Fruit fly (Drosophila melanogaster) whole organism, embryonic: ENCODE results near the gene CG14082.

Experiments used
- Ada2b ChIP-seq: fragments of 200-800 bp; sonication (Bioruptor generic); IDR thresholded peaks from 2 replicates; pipeline ENCODE4 v1.3.6; 2022; ENCODE audit warnings: missing biosample characterization, missing genetic modification characterization
- Aef1 ChIP-seq: fragments of 200-800 bp; sonication (Bioruptor generic); IDR thresholded peaks from 3 replicates; pipeline ENCODE4 v1.3.6; 2022; ENCODE audit warnings: missing biosample characterization, missing genetic modification characterization
- Awh ChIP-seq: fragments of 200-800 bp; sonication (Bioruptor generic); IDR thresholded peaks from 2 replicates; pipeline ENCODE4, ENCODE4 v1.3.6; 2022; ENCODE audit warnings: missing biosample characterization, missing genetic modification characterization
- BtbVII ChIP-seq: fragments of 200-800 bp; sonication (Bioruptor generic); optimal IDR thresholded peaks from 3 replicates; lab custom pipeline; 2017; ENCODE audit warnings: missing biosample characterization, mild to moderate bottlenecking, missing genetic modification characterization
- CG10267 ChIP-seq: fragments of 200-800 bp; sonication (Bioruptor generic); optimal IDR thresholded peaks from 2 replicates; lab custom pipeline; 2018; ENCODE audit warnings: missing biosample characterization, mild to moderate bottlenecking, missing genetic modification characterization, moderate library complexity
- CG10274 ChIP-seq: fragments of 200-800 bp; sonication (Bioruptor generic); optimal IDR thresholded peaks from 3 replicates; lab custom pipeline; 2017; ENCODE audit warnings: missing biosample characterization, mild to moderate bottlenecking, missing genetic modification characterization
- CG10462 ChIP-seq: fragments of 200-800 bp; sonication (Bioruptor generic); optimal IDR thresholded peaks from 2 replicates; lab custom pipeline; 2016; ENCODE audit warnings: missing biosample characterization, missing genetic modification characterization
- CG10959 ChIP-seq: fragments of 200-800 bp; sonication (Bioruptor generic); IDR thresholded peaks from 2 replicates; pipeline ENCODE4 v1.3.6; 2022; ENCODE audit warnings: missing biosample characterization, missing genetic modification characterization
- CG11504 ChIP-seq: fragments of 200-800 bp; sonication (Bioruptor generic); optimal IDR thresholded peaks from 3 replicates; lab custom pipeline; 2019; ENCODE audit warnings: missing biosample characterization, mild to moderate bottlenecking, missing genetic modification characterization, moderate library complexity
- CG12104 ChIP-seq: fragments of 200-800 bp; sonication (Bioruptor generic); optimal IDR thresholded peaks from 3 replicates; lab custom pipeline; 2016; ENCODE audit warnings: missing biosample characterization, missing genetic modification characterization
- CG12155 ChIP-seq: fragments of 200-800 bp; sonication (Bioruptor generic); optimal IDR thresholded peaks from 3 replicates; lab custom pipeline; 2016; ENCODE audit warnings: missing biosample characterization, missing genetic modification characterization
- CG14014 ChIP-seq: fragments of 200-800 bp; sonication (Bioruptor generic); IDR thresholded peaks from 2 replicates; pipeline ENCODE4 v1.3.6; 2022; ENCODE audit warnings: missing biosample characterization, missing genetic modification characterization
- CG14710 ChIP-seq: fragments of 200-800 bp; sonication (Bioruptor generic); optimal IDR thresholded peaks from 3 replicates; lab custom pipeline; 2019; ENCODE audit warnings: missing biosample characterization, mild to moderate bottlenecking, missing genetic modification characterization, moderate library complexity
- CG1529 ChIP-seq: fragments of 200-800 bp; sonication (Bioruptor generic); optimal IDR thresholded peaks from 3 replicates; lab custom pipeline; 2018; ENCODE audit warnings: missing biosample characterization, missing genetic modification characterization
- CG1603 ChIP-seq: fragments of 200-800 bp; sonication (Bioruptor generic); optimal IDR thresholded peaks from 2 replicates; lab custom pipeline; 2019; ENCODE audit warnings: missing biosample characterization, mild to moderate bottlenecking, missing genetic modification characterization, moderate library complexity
- CG18262 ChIP-seq: fragments of 200-800 bp; optimal IDR thresholded peaks from 3 replicates; lab custom pipeline; 2019; ENCODE audit warnings: missing biosample characterization, mild to moderate bottlenecking, missing genetic modification characterization, moderate library complexity
- CG2199 ChIP-seq: fragments of 200-800 bp; sonication (Bioruptor generic); IDR thresholded peaks from 3 replicates; pipeline ENCODE4 v1.3.6; 2022; ENCODE audit warnings: missing biosample characterization, missing genetic modification characterization
- CG32767 ChIP-seq: fragments of 200-800 bp; sonication (Bioruptor generic); IDR thresholded peaks from 2 replicates; pipeline ENCODE4 v1.3.6; 2022; ENCODE audit warnings: missing biosample characterization, missing genetic modification characterization
- CG3995 ChIP-seq: fragments of 200-800 bp; sonication (Bioruptor generic); optimal IDR thresholded peaks from 3 replicates; lab custom pipeline; 2016; ENCODE audit warnings: missing biosample characterization, missing genetic modification characterization
- CG4424 ChIP-seq: fragments of 200-800 bp; sonication (Bioruptor generic); optimal IDR thresholded peaks from 3 replicates; lab custom pipeline; 2016; ENCODE audit warnings: missing biosample characterization, missing genetic modification characterization
- CG7839 ChIP-seq: fragments of 200-800 bp; sonication (Bioruptor generic); optimal IDR thresholded peaks from 3 replicates; lab custom pipeline; 2018; ENCODE audit warnings: missing biosample characterization, mild to moderate bottlenecking, missing genetic modification characterization, moderate library complexity
- CG9932 ChIP-seq: fragments of 200-800 bp; sonication (Bioruptor generic); IDR thresholded peaks from 2 replicates; pipeline ENCODE4 v1.3.6; 2022; ENCODE audit warnings: missing biosample characterization, missing genetic modification characterization
- Camta ChIP-seq: fragments of 200-800 bp; sonication (Bioruptor generic); optimal IDR thresholded peaks from 2 replicates; lab custom pipeline; 2016; ENCODE audit warnings: missing biosample characterization, missing genetic modification characterization
- D19B ChIP-seq: fragments of 200-800 bp; sonication (Bioruptor generic); optimal IDR thresholded peaks from 2 replicates; lab custom pipeline; 2017; ENCODE audit warnings: missing biosample characterization, mild to moderate bottlenecking, missing genetic modification characterization
- Ets65A ChIP-seq: fragments of 200-800 bp; sonication (Bioruptor generic); peaks from one replicate; lab custom pipeline; 2016; ENCODE audit warnings: missing biosample characterization, missing genetic modification characterization
- GATAe ChIP-seq: fragments of 200-800 bp; sonication (Bioruptor generic); conservative IDR thresholded peaks from 2 replicates; pipeline ENCODE4 v1.3.6; 2022; ENCODE audit warnings: missing biosample characterization, missing genetic modification characterization
- H2.0 ChIP-seq: fragments of 200-800 bp; sonication (Bioruptor generic); IDR thresholded peaks from 2 replicates; pipeline ENCODE4 v1.3.6; 2022; ENCODE audit warnings: missing biosample characterization, missing genetic modification characterization
- HLHmδ ChIP-seq: fragments of 200-800 bp; sonication (Bioruptor generic); optimal IDR thresholded peaks from 2 replicates; lab custom pipeline; 2018; ENCODE audit warnings: missing biosample characterization, mild to moderate bottlenecking, missing genetic modification characterization, moderate library complexity
- Lhr ChIP-seq: fragments of 200-800 bp; sonication (Bioruptor generic); optimal IDR thresholded peaks from 3 replicates; lab custom pipeline; 2017; ENCODE audit warnings: mild to moderate bottlenecking, missing biosample characterization, missing genetic modification reagents, missing genetic modification characterization
- PHDP ChIP-seq: fragments of 200-800 bp; sonication (Bioruptor generic); optimal IDR thresholded peaks from 3 replicates; lab custom pipeline; 2018; ENCODE audit warnings: missing biosample characterization, mild to moderate bottlenecking, missing genetic modification characterization, moderate library complexity
- Pdp1 ChIP-seq, 2 experiments: fragments of 200-800 bp; sonication (Bioruptor generic); optimal IDR thresholded peaks; 3 replicates each; lab custom pipeline; 2016; ENCODE audit warnings: missing biosample characterization in 2 of 2, missing genetic modification characterization in 2 of 2, mild to moderate bottlenecking in 1 of 2, moderate library complexity in 1 of 2
- Sry-β ChIP-seq: fragments of 200-800 bp; sonication (Bioruptor generic); optimal IDR thresholded peaks from 2 replicates; lab custom pipeline; 2018; ENCODE audit warnings: missing biosample characterization, mild to moderate bottlenecking, missing genetic modification characterization, moderate library complexity
- Xrp1 ChIP-seq: fragments of 200-800 bp; sonication (Bioruptor generic); IDR thresholded peaks from 2 replicates; pipeline ENCODE4 v1.3.6; 2022; ENCODE audit warnings: missing biosample characterization, missing genetic modification characterization
- ash1 ChIP-seq: fragments of 200-800 bp; sonication (Bioruptor generic); optimal IDR thresholded peaks from 2 replicates; lab custom pipeline; 2018; ENCODE audit warnings: missing biosample characterization, mild to moderate bottlenecking, missing genetic modification characterization
- br ChIP-seq: fragments of >200 bp; optimal IDR thresholded peaks from 2 replicates; lab custom pipeline; 2017
- chif ChIP-seq, 2 experiments: fragments of 200-800 bp; sonication (Bioruptor generic); optimal IDR thresholded peaks; 3 replicates each; lab custom pipeline; 2016; ENCODE audit warnings: missing biosample characterization in 2 of 2, missing genetic modification characterization in 2 of 2
- dati ChIP-seq: fragments of 200-800 bp; sonication (Bioruptor generic); IDR thresholded peaks from 2 replicates; pipeline ENCODE4 v1.3.6; 2022; ENCODE audit warnings: missing biosample characterization, missing genetic modification characterization
- dmrt99B ChIP-seq: fragments of 200-800 bp; sonication (Bioruptor generic); optimal IDR thresholded peaks from 2 replicates; lab custom pipeline; 2018; ENCODE audit warnings: missing biosample characterization, mild to moderate bottlenecking, missing genetic modification characterization, moderate library complexity
- fd64A ChIP-seq: fragments of 200-800 bp; sonication (Bioruptor generic); optimal IDR thresholded peaks from 3 replicates; lab custom pipeline; 2018; ENCODE audit warnings: missing biosample characterization, mild to moderate bottlenecking, missing genetic modification characterization
- fru ChIP-seq: fragments of >200 bp; optimal IDR thresholded peaks from 2 replicates; lab custom pipeline; 2017
- grau ChIP-seq: fragments of 200-800 bp; optimal IDR thresholded peaks from 3 replicates; lab custom pipeline; 2019; ENCODE audit warnings: missing biosample characterization, mild to moderate bottlenecking, missing genetic modification characterization, moderate library complexity
- otp ChIP-seq: fragments of 200-800 bp; sonication (Bioruptor generic); IDR thresholded peaks from 3 replicates; pipeline ENCODE4, ENCODE4 v1.3.6; 2022; ENCODE audit warnings: missing biosample characterization, missing genetic modification characterization
- pfk ChIP-seq: fragments of 200-800 bp; sonication (Bioruptor generic); optimal IDR thresholded peaks from 2 replicates; lab custom pipeline; 2018; ENCODE audit warnings: missing biosample characterization, mild to moderate bottlenecking, missing genetic modification characterization, moderate library complexity
- phol ChIP-seq: fragments of 200-800 bp; sonication (Bioruptor generic); optimal IDR thresholded peaks from 3 replicates; lab custom pipeline; 2018; ENCODE audit warnings: missing biosample characterization, mild to moderate bottlenecking, missing genetic modification characterization, moderate library complexity
- rib ChIP-seq: fragments of 200-800 bp; sonication (Bioruptor generic); IDR thresholded peaks from 2 replicates; pipeline ENCODE4 v1.3.6; 2022; ENCODE audit warnings: missing biosample characterization, missing genetic modification characterization
- sens ChIP-seq: fragments of 200-800 bp; sonication (Bioruptor generic); peaks from one replicate; lab custom pipeline; 2016; ENCODE audit warnings: missing biosample characterization, missing genetic modification characterization
- sna ChIP-seq: fragments of 200-800 bp; sonication (Bioruptor generic); IDR thresholded peaks from 2 replicates; pipeline ENCODE4 v1.3.6; 2022; ENCODE audit warnings: missing biosample characterization, missing genetic modification characterization; ENCODE audit not compliant: partially characterized antibody
- sob ChIP-seq: fragments of 200-800 bp; sonication (Bioruptor generic); IDR thresholded peaks from 2 replicates; pipeline ENCODE4 v1.3.6; 2022; ENCODE audit warnings: missing biosample characterization, missing genetic modification characterization
- sqz ChIP-seq: fragments of 200-800 bp; sonication (Bioruptor generic); optimal IDR thresholded peaks from 3 replicates; lab custom pipeline; 2018; ENCODE audit warnings: missing biosample characterization, mild to moderate bottlenecking, missing genetic modification characterization
- ssp ChIP-seq: fragments of 200-800 bp; sonication (Bioruptor generic); IDR thresholded peaks from 2 replicates; pipeline ENCODE4 v1.3.6; 2022; ENCODE audit warnings: missing biosample characterization, missing genetic modification characterization
- toy ChIP-seq: fragments of 200-800 bp; sonication (Bioruptor generic); IDR thresholded peaks from 2 replicates; pipeline ENCODE4 v1.3.6; 2022; ENCODE audit warnings: missing biosample characterization, missing genetic modification characterization
- tx ChIP-seq: fragments of 200-800 bp; sonication (Bioruptor generic); optimal IDR thresholded peaks from 2 replicates; lab custom pipeline; 2016; ENCODE audit warnings: missing biosample characterization, missing genetic modification characterization

The CG14082 gene

DNA sequence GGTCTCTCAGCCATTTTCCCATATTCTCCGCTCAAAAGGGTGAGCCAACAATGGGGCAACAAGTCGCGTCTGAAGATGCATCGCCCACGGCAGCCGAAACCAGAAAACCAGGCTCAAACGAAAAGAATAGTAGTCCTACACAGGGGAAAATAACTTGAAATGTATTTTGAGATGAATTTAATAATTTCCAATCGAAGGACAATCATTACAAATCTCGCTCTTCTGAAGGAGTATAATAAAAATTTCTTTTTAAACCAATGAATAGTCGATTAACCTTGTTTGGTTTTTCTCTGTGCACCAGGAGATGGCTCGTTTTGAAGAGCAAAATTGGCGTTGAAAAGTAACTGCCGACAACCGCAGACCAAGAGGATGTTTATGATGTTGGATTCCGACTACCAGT, 21.1 kb upstream of the CG14082 start (continued):
- TF ChIP-seq H2.0 (peak; percentile 31; the same call in 1 of the 2 replicates), BtbVII (no peak), otp (0 out of 3 replicates have a peak, but pooled peaks have one; percentile 39), ash1 (GFP tag; lab: Kevin White, UChicago) (no peak), CG4424 (peak; percentile 30), Aef1 (GFP tag; lab: Robert Waterston, UW) (0 out of 3 replicates have a peak, but pooled peaks have one; percentile 26), CG10267 (tag; lab: Kevin White, UChicago) (peak; percentile 50), pfk (GFP tag; lab: Kevin White, UChicago) (no peak), fd64A (GFP tag; lab: Kevin White, UChicago) (no peak), sob (GFP tag; lab: Robert Waterston, UW) (no peak), CG9932 (no peak), CG12155 (GFP tag; lab: Kevin White, UChicago) (no peak), Lhr (GFP tag; lab: Kevin White, UChicago) (no peak), GATAe (GFP tag; lab: Robert Waterston, UW) (no peak), sna (GFP tag; lab: Robert Waterston, UW) (no peak), tx (GFP tag; lab: Kevin White, UChicago) (no peak), CG7839 (peak; percentile 34), sens (GFP tag; lab: Kevin White, UChicago) (peak; percentile 89), Ets65A (GFP tag; lab: Kevin White, UChicago) (peak; percentile 92), Awh (peak; percentile 58), CG1529 (GFP tag; lab: Kevin White, UChicago) (peak; percentile 6), CG10959 (peak; percentile 36; the same call in 1 of the 2 replicates), CG32767 (GFP tag; lab: Robert Waterston, UW) (no peak), CG2199 (GFP tag; lab: Robert Waterston, UW) (peak; percentile 19; the same call in 1 of the 3 replicates), Camta (GFP tag; lab: Kevin White, UChicago) (peak; percentile 4), br (no peak), phol (tag; lab: Kevin White, UChicago) (peak; percentile 45), PHDP (peak; percentile 18), CG14014 (no peak), Sry-β (GFP tag; lab: Kevin White, UChicago) (no peak), sqz (no peak), chif (GFP tag; optimal IDR thresholded peaks at IDR 0.05; lab: Kevin White, UChicago) (peak in 1 of 2 experiments; percentile 59), CG14710 (tag; lab: Kevin White, UChicago) (peak; percentile 56), CG3995 (GFP tag; lab: Kevin White, UChicago) (no peak), D19B (GFP tag; lab: Kevin White, UChicago) (no peak), CG1603 (peak; percentile 52), dmrt99B (peak; percentile 9), toy (GFP tag; lab: Robert Waterston, UW) (no peak), grau (tag; lab: Kevin White, UChicago) (peak; percentile 35), fru (lab: Kevin White, UChicago) (no peak), CG12104 (no peak), CG10462 (peak; percentile 2), rib (GFP tag; lab: Robert Waterston, UW) (no peak), Xrp1 (GFP tag; lab: Robert Waterston, UW) (peak; percentile 76), CG18262 (tag; lab: Kevin White, UChicago) (peak; percentile 64), CG10274 (no peak), ssp (GFP tag; lab: Robert Waterston, UW) (peak; percentile 21; the same call in 1 of the 2 replicates), Pdp1 (GFP tag; optimal IDR thresholded peaks at IDR 0.05; lab: Kevin White, UChicago) (peak; percentile 21 to 32), Ada2b (GFP tag; lab: Robert Waterston, UW) (peak; percentile 25; the same call in 1 of the 2 replicates), CG11504 (tag; lab: Kevin White, UChicago) (peak; percentile 35), HLHmδ (no peak), dati (GFP tag; lab: Robert Waterston, UW) (no peak)
